Fruit fly (Drosophila melanogaster): ENCODE results near the gene CG31140.

The CG31140 gene

DNA sequence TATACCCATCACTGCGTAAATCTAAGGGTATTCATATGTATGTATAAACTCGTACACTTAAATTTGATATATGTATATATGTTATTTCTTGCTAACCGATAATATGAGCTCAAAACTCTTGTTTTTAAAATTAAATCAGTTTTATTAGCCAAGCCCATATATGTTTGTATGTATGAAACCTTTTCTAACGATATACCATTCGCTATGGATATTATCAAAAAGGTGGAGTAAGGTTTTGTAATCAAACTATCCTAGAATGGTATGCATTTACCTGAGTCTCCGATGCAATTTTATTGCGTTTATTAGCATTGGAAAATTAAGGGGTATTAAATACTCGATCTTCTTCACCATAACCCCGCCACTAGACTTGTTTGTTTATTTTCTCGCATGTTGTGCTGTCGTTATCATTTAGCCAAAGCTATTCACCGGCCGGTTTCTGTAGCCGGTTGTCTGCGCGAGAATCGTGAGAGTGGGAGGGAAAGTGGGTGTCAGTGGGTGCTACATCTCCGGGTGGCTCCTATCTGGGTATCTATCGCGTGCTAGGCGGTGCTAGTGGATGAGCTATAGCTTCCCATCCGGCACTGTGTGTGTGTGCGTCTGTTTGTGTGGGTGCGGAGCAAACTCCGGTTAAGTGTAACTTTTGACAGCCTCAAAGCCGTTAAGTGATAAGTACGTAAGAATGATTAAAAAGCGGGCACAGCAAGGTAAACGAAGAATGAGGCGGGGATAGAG is 45.0 kb downstream of the CG31140 start (continued):
- TF ChIP-seq CG8319 (GFP tag; optimal IDR thresholded peaks at IDR 0.05) (no peak), CG6792 (GFP tag; optimal IDR thresholded peaks at IDR 0.05) (no peak), Hr4 (GFP tag; optimal IDR thresholded peaks at IDR 0.05) (peak; percentile 32), pdm3 (GFP tag; optimal IDR thresholded peaks at IDR 0.05) (peak; percentile 19), OdsH (GFP tag; optimal IDR thresholded peaks at IDR 0.05) (no peak), eg (GFP tag; IDR thresholded peaks at IDR 0.05) (0 out of 3 replicates have a peak, but pooled peaks have one; percentile 14), CG6276 (GFP tag; optimal IDR thresholded peaks at IDR 0.05) (peak; percentile 57), Smox (GFP tag; optimal IDR thresholded peaks at IDR 0.05) (no peak), fd85E (GFP tag; optimal IDR thresholded peaks at IDR 0.05) (no peak), CG31627 (GFP tag; optimal IDR thresholded peaks at IDR 0.05) (no peak), achi (GFP tag; optimal IDR thresholded peaks at IDR 0.05) (no peak), dsx (GFP tag; optimal IDR thresholded peaks at IDR 0.05; ENCODE audit: poor library complexity, severe bottlenecking) (no peak), net (GFP tag; optimal IDR thresholded peaks at IDR 0.05) (no peak), CG6854 (GFP tag; optimal IDR thresholded peaks at IDR 0.05) (no peak), CG11902 (GFP tag; optimal IDR thresholded peaks at IDR 0.05) (no peak)

- no peak for TF ChIP-seq Eip78C (GFP tag)
- no peak for TF ChIP-seq Blimp-1 (GFP tag; optimal IDR thresholded peaks at IDR 0.05)
- no peak for TF ChIP-seq pdm3 (GFP tag; optimal IDR thresholded peaks at IDR 0.05)
- no peak for TF ChIP-seq Hr38 (GFP tag; optimal IDR thresholded peaks at IDR 0.05)
- TF ChIP-seq CG10631 (GFP tag; optimal IDR thresholded peaks at IDR 0.05), result no peak
These were observed 45.9 kb downstream of the CG31140 start for dm6 chr3R:24008887-24009286.

DNA sequence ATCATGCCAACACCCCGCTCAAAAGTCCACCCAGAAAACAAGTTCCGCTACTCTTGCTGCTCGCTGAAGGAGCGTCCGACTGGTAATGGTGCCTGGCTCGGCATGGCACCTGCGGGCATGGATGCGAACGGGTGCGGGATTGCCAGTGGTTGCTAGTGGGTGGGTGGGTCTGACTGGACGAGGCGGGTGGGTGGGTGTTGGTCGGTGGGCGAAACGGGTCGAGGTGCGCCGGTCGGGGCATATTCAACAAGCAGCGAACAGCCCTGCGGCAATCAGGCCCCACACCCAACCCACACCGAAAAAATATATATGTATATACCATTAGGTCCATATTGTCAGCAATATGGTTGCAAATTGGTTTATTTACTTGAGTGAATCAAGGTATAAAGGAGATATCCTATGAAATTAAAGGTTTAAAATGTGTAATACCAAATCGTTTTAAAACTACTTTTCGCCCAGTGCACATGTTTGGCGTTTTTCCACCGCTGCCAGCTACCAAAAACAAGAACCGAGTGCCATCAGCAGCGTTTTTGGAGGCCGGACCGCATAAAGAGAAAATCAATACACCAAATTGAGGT is 47.7 kb downstream of the CG31140 start:
- peak; percentile 72 for TF ChIP-seq CG32006 (GFP tag; optimal IDR thresholded peaks at IDR 0.05)
- TF ChIP-seq fkh (GFP tag; optimal IDR thresholded peaks at IDR 0.05), result no peak
- TF ChIP-seq topi (GFP tag; optimal IDR thresholded peaks at IDR 0.05), result peak; percentile 42
- TF ChIP-seq CG16779 (tag; optimal IDR thresholded peaks at IDR 0.05), result peak; percentile 2
- no peak for TF ChIP-seq Ets21C (GFP tag; optimal IDR thresholded peaks at IDR 0.05)
- TF ChIP-seq Sox15 (GFP tag; optimal IDR thresholded peaks at IDR 0.05), result no peak
- no peak for TF ChIP-seq Blimp-1 (GFP tag; optimal IDR thresholded peaks at IDR 0.05)
- no peak for TF ChIP-seq spab (GFP tag; optimal IDR thresholded peaks at IDR 0.05)
- peak; percentile 82 for TF ChIP-seq Eip78C (GFP tag)
- peak; percentile 5 for TF ChIP-seq CG10669 (GFP tag; optimal IDR thresholded peaks at IDR 0.05)
- TF ChIP-seq CG10631 (GFP tag; optimal IDR thresholded peaks at IDR 0.05), result peak; percentile 14
- no peak for TF ChIP-seq salr (GFP tag; optimal IDR thresholded peaks at IDR 0.05)
- no peak for TF ChIP-seq dac (GFP tag; optimal IDR thresholded peaks at IDR 0.05)
- peak; percentile 59 for TF ChIP-seq Hr4 (GFP tag; optimal IDR thresholded peaks at IDR 0.05)
- TF ChIP-seq OdsH (GFP tag; optimal IDR thresholded peaks at IDR 0.05), result peak; percentile 60
- TF ChIP-seq ss (GFP tag; optimal IDR thresholded peaks at IDR 0.05), result no peak
- TF ChIP-seq CG1621 (tag; optimal IDR thresholded peaks at IDR 0.05), result no peak
- peak; percentile 30 for TF ChIP-seq pdm3 (GFP tag; optimal IDR thresholded peaks at IDR 0.05)
- peak; percentile 62 for TF ChIP-seq CG6276 (GFP tag; optimal IDR thresholded peaks at IDR 0.05)
- TF ChIP-seq CG31627 (GFP tag; optimal IDR thresholded peaks at IDR 0.05), result peak; percentile 42
- peak; percentile 74 for TF ChIP-seq CG6163 (GFP tag; IDR thresholded peaks at IDR 0.05)
- peak; percentile 40 for TF ChIP-seq CG4318 (GFP tag; optimal IDR thresholded peaks at IDR 0.05)
- TF ChIP-seq Hr39 (GFP tag; optimal IDR thresholded peaks at IDR 0.05), result peak; percentile 53
- TF ChIP-seq eg (GFP tag; IDR thresholded peaks at IDR 0.05), result peak; percentile 80
- TF ChIP-seq CG8319 (GFP tag; optimal IDR thresholded peaks at IDR 0.05), result no peak
- TF ChIP-seq achi (GFP tag; optimal IDR thresholded peaks at IDR 0.05), result peak; percentile 44
- TF ChIP-seq CG6854 (GFP tag; optimal IDR thresholded peaks at IDR 0.05), result no peak
- peak; percentile 18 for TF ChIP-seq CG6792 (GFP tag; optimal IDR thresholded peaks at IDR 0.05)
- no peak for TF ChIP-seq CG11902 (GFP tag; optimal IDR thresholded peaks at IDR 0.05)
- peak; percentile 48 for TF ChIP-seq lz (GFP tag; optimal IDR thresholded peaks at IDR 0.05)
- peak; percentile 48 for TF ChIP-seq Sox102F (GFP tag; optimal IDR thresholded peaks at IDR 0.05)
- TF ChIP-seq CG7368 (GFP tag; optimal IDR thresholded peaks at IDR 0.05), result peak; percentile 25
- peak; percentile 26 for TF ChIP-seq Lpt (GFP tag; optimal IDR thresholded peaks at IDR 0.05)
- no peak for TF ChIP-seq CG11762 (GFP tag; optimal IDR thresholded peaks at IDR 0.05; ENCODE audit: insufficient read depth)
- peak; percentile 48 for TF ChIP-seq acj6 (GFP tag; optimal IDR thresholded peaks at IDR 0.05)
- peak; percentile 23 for TF ChIP-seq CG8632 (GFP tag; optimal IDR thresholded peaks at IDR 0.05)
- TF ChIP-seq Smox (GFP tag; optimal IDR thresholded peaks at IDR 0.05), result peak; percentile 54
- peak; percentile 73 for TF ChIP-seq svp (GFP tag)
- no peak for TF ChIP-seq fd59A (GFP tag; optimal IDR thresholded peaks at IDR 0.05)
